Worm (Caenorhabditis elegans): ENCODE data around the gene metl-1.
A peak's percentile ranks its signal among the peaks of the same experiment; 100 is the strongest.

DNA sequence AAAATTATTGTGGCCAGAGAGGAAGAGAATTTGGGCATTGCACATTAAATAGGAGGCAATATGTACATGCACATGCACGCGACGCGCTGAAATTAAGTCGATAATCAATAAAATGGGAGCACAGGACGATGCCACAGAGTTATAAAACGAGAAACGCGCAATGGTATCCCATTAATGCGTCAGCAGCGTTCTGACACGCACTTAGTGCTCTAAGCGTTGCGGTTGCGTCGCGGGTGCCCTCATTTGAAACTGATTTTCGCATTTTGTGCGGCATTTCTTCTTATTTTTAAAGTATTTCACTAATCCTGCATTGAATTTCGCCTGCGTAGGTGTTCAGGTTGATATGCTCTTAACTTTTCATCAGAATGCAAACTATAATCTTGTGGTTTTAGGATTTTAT lies 20.4 kb downstream of the metl-1 start, which contains the start of gene rsp-1:
- no peak for TF ChIP-seq ceh-24 (tag; optimal IDR thresholded peaks at IDR 0.05)
- TF ChIP-seq pqm-1 (tag; optimal IDR thresholded peaks at IDR 0.05) = no peak
- TF ChIP-seq pha-4 (tag; optimal IDR thresholded peaks at IDR 0.05) = no peak
- peak; percentile 81 for TF ChIP-seq unc-42 (tag; optimal IDR thresholded peaks at IDR 0.05)
- peak; percentile 37 for TF ChIP-seq Y22D7AL.16 (tag; optimal IDR thresholded peaks at IDR 0.05)
- peak; percentile 55 for TF ChIP-seq ztf-16 (tag; optimal IDR thresholded peaks at IDR 0.05)
- TF ChIP-seq ceh-9 (tag; optimal IDR thresholded peaks at IDR 0.05) = no peak
- no peak for TF ChIP-seq C38D4.7 (GFP tag; optimal IDR thresholded peaks at IDR 0.05)
- no peak for TF ChIP-seq nhr-232 (tag; optimal IDR thresholded peaks at IDR 0.05)
- peak; percentile 78 for TF ChIP-seq ceh-31 (tag; optimal IDR thresholded peaks at IDR 0.05)
- no peak for TF ChIP-seq hlh-8 (tag; optimal IDR thresholded peaks at IDR 0.05)

Measured in whole organism, late embryonic.